Worm (Caenorhabditis elegans) whole organism, mixed stage, embryonic: ENCODE data around the gene Y45G5AL.1.

ENCODE experiments used
- M03D4.4 ChIP-seq: sonication (generic microtip); optimal IDR thresholded peaks from 2 replicates; lab custom pipeline; 2017; ENCODE audit warnings: mild to moderate bottlenecking, missing genetic modification characterization, missing compliant biosample characterization
- bed-3 ChIP-seq: fragments of 200-800 bp; sonication (Bioruptor generic); optimal IDR thresholded peaks from 3 replicates; lab custom pipeline; 2018; ENCODE audit warnings: mild to moderate bottlenecking, missing genetic modification characterization, moderate library complexity, missing compliant biosample characterization
- blmp-1 ChIP-seq: fragments of 150-350 bp; optimal IDR thresholded peaks from 2 replicates; lab custom pipeline; 2014; ENCODE audit warnings: missing biosample characterization, missing genetic modification characterization
- ceh-39 ChIP-seq: fragments of 150-350 bp; optimal IDR thresholded peaks from 2 replicates; lab custom pipeline; 2014; ENCODE audit warnings: missing biosample characterization, missing genetic modification characterization
- ceh-43 ChIP-seq: fragments of 200-800 bp; sonication (Bioruptor generic); optimal IDR thresholded peaks from 2 replicates; lab custom pipeline; 2018; ENCODE audit warnings: mild to moderate bottlenecking, missing genetic modification characterization, moderate library complexity, missing compliant biosample characterization
- ceh-83 ChIP-seq: fragments of 200-800 bp; sonication (Bioruptor generic); optimal IDR thresholded peaks from 2 replicates; lab custom pipeline; 2018; ENCODE audit warnings: mild to moderate bottlenecking, missing genetic modification characterization, missing compliant biosample characterization
- ces-1 ChIP-seq: fragments of 150-350 bp; optimal IDR thresholded peaks from 2 replicates; lab custom pipeline; 2014; ENCODE audit warnings: missing biosample characterization, missing genetic modification reagents, missing genetic modification characterization
- cnd-1 ChIP-seq: fragments of 200-800 bp; sonication (Bioruptor generic); optimal IDR thresholded peaks from 2 replicates; lab custom pipeline; 2018; ENCODE audit warnings: mild to moderate bottlenecking, missing genetic modification characterization, missing compliant biosample characterization
- drap-1 ChIP-seq: fragments of 200-800 bp; sonication (Bioruptor generic); optimal IDR thresholded peaks from 3 replicates; lab custom pipeline; 2018; ENCODE audit warnings: mild to moderate bottlenecking, missing genetic modification characterization, missing compliant biosample characterization
- elt-1 ChIP-seq: sonication (generic microtip); optimal IDR thresholded peaks from 2 replicates; lab custom pipeline; 2017; ENCODE audit warnings: missing genetic modification characterization, mild to moderate bottlenecking, missing compliant biosample characterization, antibody characterized with exemption, moderate library complexity, borderline replicate concordance; ENCODE audit not compliant: insufficient read depth
- elt-3 ChIP-seq: fragments of 150-350 bp; optimal IDR thresholded peaks from 2 replicates; lab custom pipeline; 2014; ENCODE audit warnings: missing biosample characterization, missing genetic modification characterization
- flh-1 ChIP-seq: fragments of 200-800 bp; sonication (Bioruptor generic); optimal IDR thresholded peaks from 2 replicates; lab custom pipeline; 2018; ENCODE audit warnings: mild to moderate bottlenecking, missing genetic modification characterization, moderate library complexity, missing compliant biosample characterization
- ham-2 ChIP-seq: fragments of 200-800 bp; sonication (Bioruptor generic); optimal IDR thresholded peaks from 2 replicates; lab custom pipeline; 2018; ENCODE audit warnings: mild to moderate bottlenecking, missing genetic modification characterization, missing compliant biosample characterization
- hlh-1 ChIP-seq: fragments of 150-350 bp; optimal IDR thresholded peaks from 2 replicates; lab custom pipeline; 2014; ENCODE audit warnings: missing biosample characterization, missing genetic modification reagents, missing genetic modification characterization
- lin-13 ChIP-seq: fragments of 150-350 bp; optimal IDR thresholded peaks from 2 replicates; lab custom pipeline; 2014; ENCODE audit warnings: missing biosample characterization, missing genetic modification characterization
- lin-32 ChIP-seq: fragments of 200-800 bp; sonication (Bioruptor generic); optimal IDR thresholded peaks from 2 replicates; lab custom pipeline; 2018; ENCODE audit warnings: mild to moderate bottlenecking, missing genetic modification characterization, missing compliant biosample characterization
- lsy-2 ChIP-seq: fragments of 150-350 bp; optimal IDR thresholded peaks from 2 replicates; lab custom pipeline; 2014; ENCODE audit warnings: missing biosample characterization, missing genetic modification characterization
- mep-1 ChIP-seq: fragments of 150-350 bp; optimal IDR thresholded peaks from 2 replicates; lab custom pipeline; 2017; ENCODE audit warnings: missing biosample characterization, missing genetic modification reagents, missing genetic modification characterization, inconsistent platforms
- mls-2 ChIP-seq: sonication (generic microtip); optimal IDR thresholded peaks from 2 replicates; lab custom pipeline; 2016; ENCODE audit warnings: mild to moderate bottlenecking, missing genetic modification characterization, moderate library complexity, missing compliant biosample characterization
- nhr-12 ChIP-seq: fragments of 150-350 bp; optimal IDR thresholded peaks from 2 replicates; lab custom pipeline; 2014; ENCODE audit warnings: missing biosample characterization, missing genetic modification characterization
- nhr-2 ChIP-seq: fragments of 150-350 bp; optimal IDR thresholded peaks from 2 replicates; lab custom pipeline; 2014; ENCODE audit warnings: missing biosample characterization, missing genetic modification characterization
- nhr-237 ChIP-seq: fragments of 150-350 bp; optimal IDR thresholded peaks from 2 replicates; lab custom pipeline; 2014; ENCODE audit warnings: missing biosample characterization, missing genetic modification characterization
- nhr-28 ChIP-seq: fragments of 150-350 bp; optimal IDR thresholded peaks from 2 replicates; lab custom pipeline; 2014; ENCODE audit warnings: missing biosample characterization, missing genetic modification characterization
- nhr-76 ChIP-seq: sonication (generic microtip); optimal IDR thresholded peaks from 2 replicates; lab custom pipeline; 2017; ENCODE audit warnings: missing biosample characterization, missing genetic modification characterization
- pha-4 ChIP-seq: fragments of 150-350 bp; optimal IDR thresholded peaks from 2 replicates; lab custom pipeline; 2018; ENCODE audit warnings: missing biosample characterization, missing genetic modification reagents, missing genetic modification characterization
- sem-2 ChIP-seq: fragments of 200-800 bp; sonication (Bioruptor generic); optimal IDR thresholded peaks from 2 replicates; lab custom pipeline; 2018; ENCODE audit warnings: mild to moderate bottlenecking, missing genetic modification characterization, missing compliant biosample characterization
- snpc-4 ChIP-seq: fragments of 150-350 bp; optimal IDR thresholded peaks from 2 replicates; lab custom pipeline; 2014; ENCODE audit warnings: missing biosample characterization, missing genetic modification characterization
- sptf-1 ChIP-seq: sonication (generic microtip); optimal IDR thresholded peaks from 2 replicates; lab custom pipeline; 2017; ENCODE audit warnings: mild to moderate bottlenecking, missing genetic modification characterization, moderate library complexity, missing compliant biosample characterization
- tbx-8 ChIP-seq: fragments of 200-800 bp; sonication (Bioruptor generic); optimal IDR thresholded peaks from 2 replicates; lab custom pipeline; 2018; ENCODE audit warnings: mild to moderate bottlenecking, missing genetic modification characterization, moderate library complexity, missing compliant biosample characterization
- unc-120 ChIP-seq: sonication (generic microtip); optimal IDR thresholded peaks from 2 replicates; lab custom pipeline; 2017; ENCODE audit warnings: missing genetic modification characterization, missing compliant biosample characterization; ENCODE audit not compliant: poor library complexity, severe bottlenecking
- unc-39 ChIP-seq: fragments of 150-350 bp; optimal IDR thresholded peaks from 2 replicates; lab custom pipeline; 2014; ENCODE audit warnings: missing biosample characterization, missing genetic modification characterization
- unc-62 ChIP-seq: fragments of 150-350 bp; optimal IDR thresholded peaks from 2 replicates; lab custom pipeline; 2014; ENCODE audit warnings: missing biosample characterization, missing genetic modification reagents, missing genetic modification characterization
- zip-8 ChIP-seq: fragments of 150-350 bp; optimal IDR thresholded peaks from 2 replicates; lab custom pipeline; 2014; ENCODE audit warnings: missing biosample characterization, missing genetic modification characterization
- ztf-11 ChIP-seq: fragments of 150-350 bp; optimal IDR thresholded peaks from 2 replicates; lab custom pipeline; 2014; ENCODE audit warnings: missing biosample characterization, missing genetic modification characterization

Y45G5AL.1 gene

DNA sequence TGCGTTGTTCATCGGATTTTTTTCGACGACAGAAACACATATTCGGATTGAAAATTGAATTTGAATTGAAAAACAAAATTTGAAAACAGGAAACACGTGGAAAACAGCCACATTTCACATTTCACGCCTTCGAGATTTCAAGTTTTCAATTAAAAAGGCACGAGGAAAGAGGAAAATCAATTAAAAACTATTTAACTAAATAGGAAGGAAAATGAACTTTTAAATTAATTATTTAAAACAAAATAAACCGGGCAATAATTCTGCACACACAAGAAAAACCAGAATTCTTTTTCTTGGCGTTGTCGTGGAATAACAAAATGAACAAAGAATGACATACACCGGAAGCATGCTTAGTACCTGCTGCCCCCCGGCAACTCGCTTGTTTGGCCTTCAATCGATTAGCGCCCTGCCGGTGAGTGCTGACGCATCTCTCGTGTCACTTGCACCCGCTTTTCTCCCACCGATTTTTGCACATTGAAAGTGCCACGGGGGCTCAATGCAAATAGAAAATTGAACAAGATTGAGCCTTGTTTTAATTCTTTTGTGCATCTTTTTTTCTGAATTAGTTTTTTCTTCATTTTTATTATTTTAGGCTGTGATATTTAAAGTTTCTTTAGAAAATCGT lies 50.4 kb downstream of the Y45G5AL.1 start, which contains the start of gene Y45G5AM.9:
TSS of gene Y45G5AM.9 (minus strand) at position 51 of the 625 bp plus-strand sequence.
- TF ChIP-seq flh-1 (no peak), zip-8 (no peak), ceh-83 (GFP tag; lab: Kevin White, UChicago) (no peak), pha-4 (peak; percentile 76), bed-3 (GFP tag; lab: Kevin White, UChicago) (no peak), cnd-1 (tag; lab: Kevin White, UChicago) (peak; percentile 66), M03D4.4 (tag; lab: Kevin White, UChicago) (peak; percentile 74), nhr-237 (tag; lab: Kevin White, UChicago) (peak; percentile 67), nhr-76 (tag; lab: Kevin White, UChicago) (peak; percentile 5), sem-2 (peak; percentile 3), elt-1 (tag; lab: Kevin White, UChicago) (no peak), nhr-28 (no peak), ces-1 (GFP tag; lab: Kevin White, UChicago) (peak; percentile 34), ceh-39 (tag; lab: Kevin White, UChicago) (peak; percentile 34), tbx-8 (GFP tag; lab: Kevin White, UChicago) (peak; percentile 3), drap-1 (GFP tag; lab: Kevin White, UChicago) (peak; percentile 63), lin-13 (tag; lab: Kevin White, UChicago) (peak; percentile 86), nhr-2 (no peak), blmp-1 (tag; lab: Kevin White, UChicago) (no peak), lsy-2 (tag; lab: Kevin White, UChicago) (peak; percentile 71), snpc-4 (no peak), mep-1 (tag; lab: Kevin White, UChicago) (peak; percentile 83), unc-39 (tag; lab: Kevin White, UChicago) (no peak), lin-32 (GFP tag; lab: Kevin White, UChicago) (no peak), unc-62 (GFP tag; lab: Kevin White, UChicago) (peak; percentile 11), unc-120 (tag; lab: Kevin White, UChicago) (peak; percentile 83), mls-2 (tag; lab: Kevin White, UChicago) (peak; percentile 69), sptf-1 (tag; lab: Kevin White, UChicago) (peak; percentile 78), elt-3 (no peak), ham-2 (GFP tag; lab: Kevin White, UChicago) (peak; percentile 92), ztf-11 (tag; lab: Kevin White, UChicago) (no peak), hlh-1 (tag; lab: Kevin White, UChicago) (peak; percentile 8), ceh-43 (GFP tag; lab: Kevin White, UChicago) (peak; percentile 74), nhr-12 (tag; lab: Kevin White, UChicago) (no peak)

DNA sequence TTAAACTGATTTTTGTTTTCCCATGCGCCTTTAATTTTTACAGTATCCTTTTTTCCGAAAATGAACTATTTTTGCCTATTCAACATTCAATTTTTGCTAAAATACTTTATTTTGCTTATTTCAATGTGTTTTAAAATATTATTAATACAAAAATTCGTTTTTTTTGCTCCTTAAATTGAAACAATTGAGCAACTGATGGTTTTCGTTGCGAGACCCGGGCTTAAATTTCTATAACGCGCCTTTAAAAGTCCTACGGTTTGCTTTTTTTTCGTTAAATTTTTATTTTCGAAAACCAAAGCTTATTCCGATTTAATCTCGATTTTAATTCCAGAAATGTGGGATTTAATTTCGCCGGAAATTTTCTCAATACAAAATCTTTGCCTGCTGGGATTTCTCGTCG lies 51.0 kb downstream of the Y45G5AL.1 start, which contains the start of gene algn-5:
TSS of gene algn-5 (plus strand) at position 295 of the 400 bp plus-strand sequence.
- TF ChIP-seq M03D4.4 (tag; lab: Kevin White, UChicago) (no peak), mep-1 (tag; lab: Kevin White, UChicago) (no peak)
